Worm (Caenorhabditis elegans) whole organism, L2 larva: Measurements from ENCODE around the gene tmem-184.

ENCODE experiments used
- ama-1 ChIP-seq: fragments of 150-350 bp; optimal IDR thresholded peaks from 2 replicates; lab custom pipeline; 2018; ENCODE audit warnings: inconsistent platforms
- blmp-1 ChIP-seq: sonication (generic microtip); optimal IDR thresholded peaks from 2 replicates; lab custom pipeline; 2017; ENCODE audit warnings: missing genetic modification characterization, mild to moderate bottlenecking, missing compliant biosample characterization, antibody characterized with exemption, moderate library complexity; ENCODE audit not compliant: insufficient read depth
- ceh-82 ChIP-seq: fragments of 150-350 bp; optimal IDR thresholded peaks from 2 replicates; lab custom pipeline; 2014; ENCODE audit warnings: missing biosample characterization, missing genetic modification characterization
- elt-3 ChIP-seq: sonication (generic microtip); optimal IDR thresholded peaks from 2 replicates; lab custom pipeline; 2017; ENCODE audit warnings: missing biosample characterization, missing genetic modification characterization
- gmeb-1 ChIP-seq: fragments of 150-350 bp; optimal IDR thresholded peaks from 2 replicates; lab custom pipeline; 2014; ENCODE audit warnings: missing biosample characterization, missing genetic modification characterization
- nhr-11 ChIP-seq: fragments of 150-350 bp; optimal IDR thresholded peaks from 2 replicates; lab custom pipeline; 2014; ENCODE audit warnings: missing biosample characterization, missing genetic modification characterization
- nhr-129 ChIP-seq: fragments of 150-350 bp; optimal IDR thresholded peaks from 2 replicates; lab custom pipeline; 2014; ENCODE audit warnings: missing biosample characterization, missing genetic modification characterization
- nhr-21 ChIP-seq: fragments of 150-350 bp; optimal IDR thresholded peaks from 2 replicates; lab custom pipeline; 2014; ENCODE audit warnings: missing biosample characterization, missing genetic modification characterization
- nhr-6 ChIP-seq: fragments of 150-350 bp; optimal IDR thresholded peaks from 2 replicates; lab custom pipeline; 2014; ENCODE audit warnings: missing biosample characterization, missing genetic modification characterization
- skn-1 ChIP-seq: sonication (generic microtip); optimal IDR thresholded peaks from 2 replicates; lab custom pipeline; 2017; ENCODE audit warnings: missing biosample characterization, missing genetic modification characterization
- unc-62 ChIP-seq: fragments of 150-350 bp; optimal IDR thresholded peaks from 2 replicates; lab custom pipeline; 2014; ENCODE audit warnings: missing biosample characterization, missing genetic modification reagents, missing genetic modification characterization
- ztf-4 ChIP-seq: fragments of 150-350 bp; optimal IDR thresholded peaks from 2 replicates; lab custom pipeline; 2014; ENCODE audit warnings: missing biosample characterization, missing genetic modification characterization

DNA sequence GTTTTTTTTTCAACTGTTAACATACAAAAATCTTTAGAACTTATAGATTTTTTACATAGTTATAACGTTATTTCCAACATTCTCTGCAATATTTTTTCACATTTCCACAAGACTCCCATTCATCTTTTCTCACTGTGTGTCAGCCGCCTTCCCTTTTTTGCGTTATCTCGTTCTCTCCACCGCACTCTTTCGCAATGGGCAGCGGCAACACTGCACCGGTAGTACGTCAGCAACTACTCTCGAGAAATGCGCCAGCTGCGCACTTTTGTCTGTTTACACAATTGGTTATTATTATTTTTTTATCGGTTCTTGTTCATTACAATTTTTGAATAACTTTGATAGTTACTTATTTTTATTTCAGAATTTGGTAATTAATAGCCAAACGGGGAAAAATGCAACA, 40.3 kb upstream of the tmem-184 start, which contains the start of gene C05G5.2:
- TF ChIP-seq gmeb-1 (tag; lab: Kevin White, UChicago): peak; percentile 75
- no peak for TF ChIP-seq ama-1 (lab: Kevin White, UChicago)
- peak; percentile 85 for TF ChIP-seq nhr-21 (tag; lab: Kevin White, UChicago)
- no peak for TF ChIP-seq unc-62 (GFP tag; lab: Kevin White, UChicago)
- TF ChIP-seq blmp-1 (tag; lab: Kevin White, UChicago): peak; percentile 59
- no peak for TF ChIP-seq nhr-11 (tag; lab: Kevin White, UChicago)
- TF ChIP-seq ztf-4: peak; percentile 57
- TF ChIP-seq nhr-6 (tag; lab: Kevin White, UChicago): peak; percentile 66
- TF ChIP-seq ceh-82 (tag; lab: Kevin White, UChicago): peak; percentile 18
- TF ChIP-seq nhr-129 (tag; lab: Kevin White, UChicago): peak; percentile 90
- TF ChIP-seq skn-1 (tag; lab: Kevin White, UChicago): peak; percentile 45
- TF ChIP-seq elt-3 (tag; lab: Kevin White, UChicago): no peak
